Worm (Caenorhabditis elegans) whole organism, young adult: ENCODE measurements around the gene str-5.

ENCODE experiments used
- B0019.2 ChIP-seq: fragments of 200-800 bp; sonication (Bioruptor generic); conservative IDR thresholded peaks from 2 replicates; pipeline ENCODE4 v1.3.6; 2022; ENCODE audit warnings: missing genetic modification reagents, missing genetic modification characterization, missing compliant biosample characterization
- D2030.7 ChIP-seq: fragments of 200-800 bp; sonication (Bioruptor generic); IDR thresholded peaks from 2 replicates; pipeline ENCODE4 v1.3.6; 2022; ENCODE audit warnings: missing genetic modification reagents, missing genetic modification characterization, missing compliant biosample characterization
- F10E7.11 ChIP-seq: sonication (generic microtip); optimal IDR thresholded peaks from 2 replicates; lab custom pipeline; 2017; ENCODE audit warnings: mild to moderate bottlenecking, missing genetic modification characterization, moderate library complexity, missing compliant biosample characterization
- F33H1.4 ChIP-seq: fragments of 200-800 bp; sonication (Bioruptor generic); IDR thresholded peaks from 2 replicates; pipeline ENCODE4 v1.3.6; 2022; ENCODE audit warnings: missing genetic modification reagents, missing genetic modification characterization, missing compliant biosample characterization
- F49E8.2 ChIP-seq: sonication (generic microtip); optimal IDR thresholded peaks from 3 replicates; lab custom pipeline; 2017; ENCODE audit warnings: missing genetic modification characterization, mild to moderate bottlenecking, missing compliant biosample characterization, antibody characterized with exemption, moderate library complexity; ENCODE audit not compliant: insufficient read depth
- F55B11.4 ChIP-seq: sonication (generic microtip); optimal IDR thresholded peaks from 2 replicates; lab custom pipeline; 2016; ENCODE audit warnings: missing compliant biosample characterization, missing genetic modification characterization, borderline replicate concordance; ENCODE audit not compliant: insufficient read depth
- F57C9.4 ChIP-seq: sonication (generic microtip); optimal IDR thresholded peaks from 2 replicates; lab custom pipeline; 2017; ENCODE audit warnings: mild to moderate bottlenecking, missing genetic modification characterization, missing compliant biosample characterization
- K11D2.4 ChIP-seq: fragments of 200-800 bp; sonication (Bioruptor generic); IDR thresholded peaks from 2 replicates; pipeline ENCODE4 v1.3.6; 2022; ENCODE audit warnings: missing genetic modification reagents, missing genetic modification characterization, missing compliant biosample characterization
- K12H6.12 ChIP-seq: fragments of 200-800 bp; sonication (Bioruptor generic); optimal IDR thresholded peaks from 2 replicates; lab custom pipeline; 2018; ENCODE audit warnings: mild to moderate bottlenecking, missing genetic modification characterization, missing compliant biosample characterization
- T07F8.4 ChIP-seq: sonication (generic microtip); optimal IDR thresholded peaks from 2 replicates; lab custom pipeline; 2016; ENCODE audit warnings: mild to moderate bottlenecking, missing genetic modification characterization, moderate library complexity, missing compliant biosample characterization
- ama-1 ChIP-seq, 3 experiments: fragments of 150-350 bp in 1 of 3; sonication (generic microtip) in 2 of 3; optimal IDR thresholded peaks; 2 replicates each; lab custom pipeline; 2014 to 2018; ENCODE audit warnings: missing biosample characterization in 2 of 3, missing genetic modification characterization in 2 of 3, missing genetic modification reagents in 2 of 3
- aptf-2 ChIP-seq: fragments of 200-800 bp; sonication (Bioruptor generic); conservative IDR thresholded peaks from 2 replicates; pipeline ENCODE4 v1.3.6; 2022; ENCODE audit warnings: missing genetic modification reagents, missing genetic modification characterization, missing compliant biosample characterization
- aptf-3 ChIP-seq: fragments of 200-800 bp; sonication (Bioruptor generic); IDR thresholded peaks from 2 replicates; pipeline ENCODE4 v1.3.6; 2022; ENCODE audit warnings: missing genetic modification characterization, missing compliant biosample characterization
- atf-7 ChIP-seq: sonication (generic microtip); optimal IDR thresholded peaks from 2 replicates; lab custom pipeline; 2017; ENCODE audit warnings: mild to moderate bottlenecking, missing genetic modification characterization, missing compliant biosample characterization
- athp-1 ChIP-seq: sonication (generic microtip); optimal IDR thresholded peaks from 2 replicates; lab custom pipeline; 2017; ENCODE audit warnings: mild to moderate bottlenecking, missing genetic modification characterization, missing compliant biosample characterization
- cebp-1 ChIP-seq, 2 experiments: fragments of 200-800 bp in 1 of 2; sonication (Bioruptor generic) in 1 of 2; sonication (generic microtip) in 1 of 2; IDR thresholded peaks in 1 of 2; optimal IDR thresholded peaks in 1 of 2; 2 replicates each; pipeline versions ENCODE4 v1.3.6 to Lab custom; 2017 to 2022; ENCODE audit warnings: missing compliant biosample characterization in 2 of 2, missing genetic modification characterization in 2 of 2, mild to moderate bottlenecking in 1 of 2, missing genetic modification reagents in 1 of 2, moderate library complexity in 1 of 2
- cebp-2 ChIP-seq: fragments of 200-800 bp; sonication (Bioruptor generic); IDR thresholded peaks from 2 replicates; pipeline ENCODE4 v1.3.6; 2022; ENCODE audit warnings: missing genetic modification characterization, missing compliant biosample characterization
- ceh-91 ChIP-seq: fragments of 200-800 bp; sonication (Bioruptor generic); IDR thresholded peaks from 2 replicates; pipeline ENCODE4 v1.3.6; 2022; ENCODE audit warnings: missing genetic modification reagents, missing genetic modification characterization, missing compliant biosample characterization
- fkh-3 ChIP-seq: sonication (generic microtip); optimal IDR thresholded peaks from 2 replicates; lab custom pipeline; 2016; ENCODE audit warnings: mild to moderate bottlenecking, missing genetic modification characterization, missing compliant biosample characterization
- him-1 ChIP-seq: sonication (generic microtip); optimal IDR thresholded peaks from 2 replicates; lab custom pipeline; 2016; ENCODE audit warnings: missing genotype, missing genetic modification reagents, missing genetic modification characterization, missing compliant biosample characterization
- hlh-26 ChIP-seq: fragments of 200-800 bp; sonication (Bioruptor generic); conservative IDR thresholded peaks from 2 replicates; pipeline ENCODE4 v1.3.6; 2022; ENCODE audit warnings: missing genetic modification reagents, missing genetic modification characterization, missing compliant biosample characterization
- lag-1 ChIP-seq: fragments of 200-800 bp; sonication (Bioruptor generic); IDR thresholded peaks from 2 replicates; pipeline ENCODE4 v1.3.6; 2022; ENCODE audit warnings: missing genetic modification reagents, missing genetic modification characterization, missing compliant biosample characterization
- let-607 ChIP-seq, 2 experiments: fragments of 200-800 bp in 1 of 2; sonication (Bioruptor generic) in 1 of 2; sonication (generic microtip) in 1 of 2; optimal IDR thresholded peaks; 2 replicates each; lab custom pipeline; 2016 to 2018; ENCODE audit warnings: mild to moderate bottlenecking in 2 of 2, missing compliant biosample characterization in 2 of 2, missing genetic modification characterization in 2 of 2, moderate library complexity in 2 of 2, missing genotype in 1 of 2
- lin-40 ChIP-seq: sonication (generic microtip); optimal IDR thresholded peaks from 2 replicates; lab custom pipeline; 2016; ENCODE audit warnings: missing genetic modification characterization, mild to moderate bottlenecking, missing compliant biosample characterization, missing genotype, missing genetic modification reagents
- lir-1 ChIP-seq: fragments of 200-800 bp; sonication (Bioruptor generic); conservative IDR thresholded peaks from 2 replicates; pipeline ENCODE4 v1.3.6; 2022; ENCODE audit warnings: missing genetic modification reagents, missing genetic modification characterization, missing compliant biosample characterization
- lsl-1 ChIP-seq: fragments of 200-800 bp; sonication (Bioruptor generic); optimal IDR thresholded peaks from 2 replicates; lab custom pipeline; 2018; ENCODE audit warnings: mild to moderate bottlenecking, missing genetic modification characterization, moderate library complexity, missing compliant biosample characterization
- madf-10 ChIP-seq: sonication (generic microtip); optimal IDR thresholded peaks from 2 replicates; lab custom pipeline; 2016; ENCODE audit warnings: mild to moderate bottlenecking, missing genetic modification characterization, missing compliant biosample characterization
- nhr-80 ChIP-seq: sonication (generic microtip); optimal IDR thresholded peaks from 2 replicates; lab custom pipeline; 2016; ENCODE audit warnings: missing genetic modification characterization, missing compliant biosample characterization
- nhr-90 ChIP-seq: sonication (generic microtip); optimal IDR thresholded peaks from 2 replicates; lab custom pipeline; 2016; ENCODE audit warnings: missing genotype, mild to moderate bottlenecking, missing genetic modification characterization, missing compliant biosample characterization
- pha-4 ChIP-seq: fragments of 150-350 bp; sonication (generic microtip); optimal IDR thresholded peaks from 2 replicates; lab custom pipeline; 2014; ENCODE audit warnings: missing biosample characterization, missing genetic modification reagents, missing genetic modification characterization
- rcor-1 ChIP-seq: fragments of 200-800 bp; sonication (Bioruptor generic); IDR thresholded peaks from 2 replicates; pipeline ENCODE4 v1.3.6; 2022; ENCODE audit warnings: missing genetic modification reagents, missing genetic modification characterization, missing compliant biosample characterization
- sdz-38 ChIP-seq: sonication (generic microtip); optimal IDR thresholded peaks from 2 replicates; lab custom pipeline; 2016; ENCODE audit warnings: missing genotype, missing genetic modification characterization, missing compliant biosample characterization
- ztf-22 ChIP-seq: fragments of 200-800 bp; sonication (Bioruptor generic); optimal IDR thresholded peaks from 2 replicates; lab custom pipeline; 2018; ENCODE audit warnings: mild to moderate bottlenecking, missing genetic modification characterization, moderate library complexity, missing compliant biosample characterization

str-5 gene

DNA sequence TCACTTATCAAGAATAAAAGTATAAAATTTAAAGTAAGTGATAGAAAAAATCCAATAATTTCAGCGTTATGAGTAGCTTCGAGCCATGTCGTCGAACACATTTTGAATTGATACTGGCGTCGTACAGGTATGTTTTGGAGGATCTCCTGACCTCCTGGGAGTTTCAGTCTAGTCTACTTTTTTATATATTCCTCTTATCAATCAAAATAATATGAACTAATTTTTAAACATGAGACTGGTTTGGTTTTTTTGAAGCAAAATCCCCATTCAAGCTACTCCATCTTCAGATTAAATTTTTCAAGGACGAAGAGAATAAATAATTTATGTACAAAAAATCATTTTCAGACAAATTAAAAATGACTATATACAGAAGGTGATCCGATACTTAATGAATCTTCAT, 41.1 kb upstream of the str-5 start, which contains the start of gene str-101:
Gene str-101, minus strand, starts transcription at position 101 of the 400 bp plus-strand sequence.
- TF ChIP-seq madf-10 (tag; lab: Kevin White, UChicago) = no peak
- TF ChIP-seq rcor-1 (GFP tag; lab: Robert Waterston, UW) = no peak
- no peak for TF ChIP-seq lsl-1 (GFP tag; lab: Kevin White, UChicago)
- no peak for TF ChIP-seq K11D2.4 (GFP tag; lab: Robert Waterston, UW)
- no peak for TF ChIP-seq ceh-91 (GFP tag; lab: Robert Waterston, UW)
- TF ChIP-seq pha-4 (tag; lab: Kevin White, UChicago) = no peak
- TF ChIP-seq cebp-2 (GFP tag; lab: Robert Waterston, UW) = no peak
- no peak for TF ChIP-seq F33H1.4 (GFP tag; lab: Robert Waterston, UW)
- TF ChIP-seq F57C9.4 (tag; lab: Kevin White, UChicago) = no peak
- no peak for TF ChIP-seq him-1 (tag; lab: Kevin White, UChicago)
- TF ChIP-seq D2030.7 (GFP tag; lab: Robert Waterston, UW) = no peak
- no peak for TF ChIP-seq athp-1 (tag; lab: Kevin White, UChicago)
- TF ChIP-seq F10E7.11 (tag; lab: Kevin White, UChicago) = no peak
- TF ChIP-seq let-607 (tag; optimal IDR thresholded peaks at IDR 0.05; lab: Kevin White, UChicago) = no peak
- no peak for TF ChIP-seq ama-1 (optimal IDR thresholded peaks at IDR 0.05; lab: Kevin White, UChicago)
- no peak for TF ChIP-seq ama-1 (GFP tag; optimal IDR thresholded peaks at IDR 0.05; lab: Kevin White, UChicago)
- TF ChIP-seq F49E8.2 (tag; lab: Kevin White, UChicago) = no peak
- TF ChIP-seq fkh-3 (tag; lab: Kevin White, UChicago) = no peak

DNA sequence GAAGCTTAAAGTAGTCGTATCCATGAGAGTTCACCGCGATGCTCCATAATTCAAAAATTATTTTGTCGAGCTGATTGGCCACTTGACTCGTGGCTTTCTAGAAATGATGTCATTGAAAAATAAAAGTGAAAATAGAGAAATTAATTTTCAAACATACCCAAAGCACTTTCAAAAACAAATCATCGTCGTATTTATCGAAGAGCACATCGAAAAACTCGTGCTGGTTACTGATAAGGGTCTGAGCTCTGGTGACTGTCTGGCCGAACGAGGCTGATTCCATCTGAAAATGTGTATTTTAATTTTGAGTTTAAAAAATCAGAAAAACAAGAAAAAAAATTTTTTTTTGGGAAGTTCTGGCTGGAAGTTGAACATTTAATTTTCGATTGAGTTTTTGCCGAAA, 40.7 kb upstream of the str-5 start:
- no peak for TF ChIP-seq F49E8.2 (tag; lab: Kevin White, UChicago)

DNA sequence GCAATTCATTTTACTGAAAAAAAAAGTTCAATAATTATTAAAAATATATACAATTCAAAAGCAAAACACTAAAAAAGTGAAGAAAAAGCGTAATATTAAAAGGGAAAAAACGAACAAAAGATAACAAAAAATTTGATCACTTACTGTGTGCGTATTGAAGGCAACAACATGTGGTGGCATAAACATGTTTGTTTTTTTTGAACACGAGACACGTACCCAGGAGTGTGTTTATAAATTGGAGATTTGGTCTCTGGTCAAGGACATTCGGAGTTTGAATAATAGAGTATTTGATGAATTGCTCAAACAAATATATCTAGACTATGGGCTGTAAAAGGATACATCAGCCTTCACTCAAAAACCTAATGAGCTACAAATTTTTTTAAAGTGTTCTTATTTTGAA, 37.4 kb upstream of the str-5 start:
- TF ChIP-seq T07F8.4 (no peak), hlh-26 (GFP tag; lab: Robert Waterston, UW) (no peak), ztf-22 (GFP tag; lab: Kevin White, UChicago) (no peak), F55B11.4 (no peak), atf-7 (tag; lab: Kevin White, UChicago) (no peak), sdz-38 (no peak), lag-1 (GFP tag; lab: Robert Waterston, UW) (no peak), aptf-3 (GFP tag; lab: Robert Waterston, UW) (no peak), K11D2.4 (GFP tag; lab: Robert Waterston, UW) (no peak), lin-40 (tag; lab: Kevin White, UChicago) (no peak), F33H1.4 (GFP tag; lab: Robert Waterston, UW) (no peak), aptf-2 (GFP tag; lab: Robert Waterston, UW) (no peak), K12H6.12 (tag; lab: Kevin White, UChicago) (no peak), nhr-80 (tag; lab: Kevin White, UChicago) (no peak), B0019.2 (GFP tag; lab: Robert Waterston, UW) (no peak), cebp-1 (GFP tag; IDR thresholded peaks at IDR 0.05; lab: Robert Waterston, UW) (no peak), cebp-1 (tag; optimal IDR thresholded peaks at IDR 0.05; lab: Kevin White, UChicago) (no peak), nhr-90 (tag; lab: Kevin White, UChicago) (no peak), rcor-1 (GFP tag; lab: Robert Waterston, UW) (no peak), lir-1 (GFP tag; lab: Robert Waterston, UW) (no peak)
